Worm (Caenorhabditis elegans): ENCODE measurements around the gene str-9.

DNA sequence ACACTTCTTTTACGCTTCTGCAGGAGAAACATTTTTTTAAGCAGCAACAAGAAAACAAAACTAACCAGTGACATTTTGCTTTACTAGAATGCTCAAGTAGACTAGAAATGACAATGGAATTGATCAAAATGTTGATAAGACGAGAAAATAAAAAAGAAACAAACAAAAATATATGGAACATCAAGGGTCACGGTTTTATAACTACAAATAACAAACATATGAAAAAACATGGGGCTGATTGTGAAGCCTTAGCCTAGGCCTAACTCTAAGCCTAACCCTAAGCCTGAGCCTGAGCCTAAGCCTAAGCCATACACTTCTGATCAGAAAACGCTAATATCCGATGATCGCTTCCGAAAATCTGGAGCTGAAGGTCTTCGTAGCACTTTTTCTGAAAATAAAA, 28.1 kb upstream of the str-9 start, which contains the start of gene Y6E2A.10:
- TF ChIP-seq him-1 (tag; optimal IDR thresholded peaks at IDR 0.05) (no peak), W03F9.2 (tag; optimal IDR thresholded peaks at IDR 0.05) (no peak), dao-5 (tag; optimal IDR thresholded peaks at IDR 0.05) (no peak)
